Fruit fly (Drosophila melanogaster): ENCODE measurements around the gene Syt4.

DNA sequence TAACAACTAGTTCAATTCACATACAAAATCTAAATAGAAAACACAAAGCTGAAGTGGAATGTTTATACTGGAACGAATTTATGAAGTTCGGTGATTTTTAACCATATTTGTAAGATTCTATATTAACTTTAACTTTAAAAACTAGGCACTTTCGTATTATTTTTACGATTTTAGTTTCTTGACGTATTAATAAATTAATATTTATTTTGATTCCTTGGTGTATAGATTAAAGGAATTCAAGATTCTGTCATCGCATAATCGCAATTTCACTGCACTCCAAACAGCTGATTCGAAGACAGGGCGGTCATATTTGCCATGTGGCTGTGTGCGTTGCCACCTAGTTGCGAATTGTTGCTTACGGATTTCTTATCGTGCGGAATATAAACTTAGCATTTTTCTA is 16.4 kb upstream of the Syt4 start, which contains the start of the genes CG1227 and Dtwd2:
- TF ChIP-seq h (optimal IDR thresholded peaks at IDR 0.05) (no peak), Myc (optimal IDR thresholded peaks at IDR 0.05) (no peak)

Data from Kc167 (cell line).